Worm (Caenorhabditis elegans) whole organism, L1 larva: ENCODE measurements around the gene gcy-9.

Experiments used
- blmp-1 ChIP-seq: fragments of 150-350 bp; optimal IDR thresholded peaks from 2 replicates; lab custom pipeline; 2014; ENCODE audit warnings: missing biosample characterization, missing genetic modification characterization
- dsc-1 ChIP-seq: sonication (generic microtip); optimal IDR thresholded peaks from 2 replicates; lab custom pipeline; 2016; ENCODE audit warnings: mild to moderate bottlenecking, missing genetic modification characterization, missing compliant biosample characterization
- hlh-4 ChIP-seq: sonication (generic microtip); optimal IDR thresholded peaks from 2 replicates; lab custom pipeline; 2016; ENCODE audit warnings: mild to moderate bottlenecking, missing genetic modification characterization, missing compliant biosample characterization
- lin-14 ChIP-seq: fragments of 200-800 bp; sonication (Bioruptor generic); optimal IDR thresholded peaks from 2 replicates; lab custom pipeline; 2018; ENCODE audit warnings: mild to moderate bottlenecking, missing genetic modification characterization, moderate library complexity, missing compliant biosample characterization
- pqm-1 ChIP-seq: sonication (generic microtip); optimal IDR thresholded peaks from 3 replicates; lab custom pipeline; 2017; ENCODE audit warnings: missing biosample characterization, missing genetic modification characterization
- ztf-11 ChIP-seq, 2 experiments: sonication (generic microtip); optimal IDR thresholded peaks; 2 replicates each; lab custom pipeline; 2016 to 2017; ENCODE audit warnings: missing genetic modification characterization in 2 of 2, missing biosample characterization in 1 of 2, missing compliant biosample characterization in 1 of 2

DNA sequence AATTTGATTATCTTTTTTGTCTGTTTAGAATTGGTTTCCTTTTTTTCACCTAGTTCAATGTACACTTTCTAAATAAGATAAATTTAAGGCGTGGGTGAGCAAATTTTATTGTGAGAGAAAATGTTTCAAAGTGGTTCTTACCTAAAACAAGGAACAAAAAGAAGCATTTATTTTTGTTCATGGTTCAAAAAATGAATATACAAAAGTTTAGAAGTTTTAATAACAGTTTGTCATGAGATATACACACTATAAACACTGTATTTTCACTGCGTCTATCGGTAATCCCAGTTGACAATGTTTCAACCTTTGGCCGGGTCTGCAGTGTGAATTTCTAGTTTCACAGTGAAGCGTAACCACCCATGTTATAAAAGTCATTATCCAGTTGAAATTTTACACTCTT, 22.3 kb downstream of the gcy-9 start, which contains the start of gene F08G12.11:
- TF ChIP-seq lin-14 (no peak), pqm-1 (tag; lab: Kevin White, UChicago) (no peak), hlh-4 (tag; lab: Kevin White, UChicago) (no peak), ztf-11 (tag; optimal IDR thresholded peaks at IDR 0.05; lab: Kevin White, UChicago) (no peak), dsc-1 (tag; lab: Kevin White, UChicago) (no peak), blmp-1 (tag; lab: Kevin White, UChicago) (no peak)
